Fruit fly (Drosophila melanogaster) whole organism, wandering third instar larva: Measurements from ENCODE around the gene eff.

Experiments
- Abd-B ChIP-seq: fragments of >200 bp; optimal IDR thresholded peaks from 2 replicates; lab custom pipeline; 2017; ENCODE audit warnings: missing biosample characterization, missing genetic modification characterization
- CG32264 ChIP-seq: fragments of 200-800 bp; sonication (Bioruptor generic); optimal IDR thresholded peaks from 2 replicates; lab custom pipeline; 2016; ENCODE audit warnings: missing biosample characterization, missing genetic modification characterization
- CG9705 ChIP-seq: fragments of 200-800 bp; sonication (Bioruptor generic); optimal IDR thresholded peaks from 2 replicates; lab custom pipeline; 2018; ENCODE audit warnings: missing biosample characterization, mild to moderate bottlenecking, missing genetic modification characterization
- CrebA ChIP-seq: fragments of 200-800 bp; sonication (Bioruptor generic); optimal IDR thresholded peaks from 2 replicates; lab custom pipeline; 2016; ENCODE audit warnings: missing biosample characterization, mild to moderate bottlenecking, missing genetic modification characterization, borderline replicate concordance
- Dfd ChIP-seq: fragments of >200 bp; optimal IDR thresholded peaks from 2 replicates; lab custom pipeline; 2017; ENCODE audit warnings: missing biosample characterization, missing genetic modification characterization
- Dif ChIP-seq: fragments of 200-275, 200-300 bp; sonication (Bioruptor generic); optimal IDR thresholded peaks from 2 replicates; lab custom pipeline; 2018; ENCODE audit warnings: missing biosample characterization, missing genetic modification characterization; ENCODE audit not compliant: partially characterized antibody
- GATAd ChIP-seq: sonication (Bioruptor generic); optimal IDR thresholded peaks from 2 replicates; lab custom pipeline; 2016; ENCODE audit warnings: missing biosample characterization, missing genetic modification characterization
- HLH106 ChIP-seq: fragments of 200-800 bp; optimal IDR thresholded peaks from 3 replicates; lab custom pipeline; 2019; ENCODE audit warnings: missing biosample characterization, mild to moderate bottlenecking, missing genetic modification characterization, moderate library complexity
- Hnf4 ChIP-seq: fragments of 200-800 bp; sonication (Bioruptor generic); optimal IDR thresholded peaks from 2 replicates; lab custom pipeline; 2016; ENCODE audit warnings: missing biosample characterization, mild to moderate bottlenecking, missing genetic modification characterization
- Hr78 ChIP-seq: fragments of >200 bp; optimal IDR thresholded peaks from 2 replicates; lab custom pipeline; 2017; ENCODE audit warnings: missing biosample characterization, missing genetic modification characterization
- Hr83 ChIP-seq: fragments of 200-300 bp; sonication (Bioruptor generic); optimal IDR thresholded peaks from 2 replicates; lab custom pipeline; 2016; ENCODE audit warnings: missing biosample characterization, mild to moderate bottlenecking, missing genetic modification characterization, moderate library complexity; ENCODE audit not compliant: poor library complexity, severe bottlenecking
- Jra ChIP-seq: sonication (Bioruptor generic); optimal IDR thresholded peaks from 2 replicates; lab custom pipeline; 2016; ENCODE audit warnings: missing biosample characterization, missing genetic modification characterization
- Mio ChIP-seq: sonication (Bioruptor generic); optimal IDR thresholded peaks from 2 replicates; lab custom pipeline; 2016; ENCODE audit warnings: missing biosample characterization, missing genetic modification characterization
- Myc ChIP-seq: fragments of >200 bp; optimal IDR thresholded peaks from 2 replicates; lab custom pipeline; 2017
- N ChIP-seq: fragments of >200 bp; optimal IDR thresholded peaks from 2 replicates; lab custom pipeline; 2018; ENCODE audit warnings: missing biosample characterization, missing external identifiers, missing genetic modification characterization
- OdsH ChIP-seq: fragments of 200-800 bp; sonication (Bioruptor generic); optimal IDR thresholded peaks from 2 replicates; lab custom pipeline; 2016; ENCODE audit warnings: missing biosample characterization, mild to moderate bottlenecking, missing genetic modification characterization
- Rel ChIP-seq, 2 experiments: fragments of 200-800 bp; sonication (Bioruptor generic) in 1 of 2; optimal IDR thresholded peaks; 2 replicates in 1 of 2; 3 replicates in 1 of 2; lab custom pipeline; 2016 to 2019; ENCODE audit warnings: mild to moderate bottlenecking in 2 of 2, missing biosample characterization in 2 of 2, missing genetic modification characterization in 2 of 2, moderate library complexity in 1 of 2
- Sp1 ChIP-seq: fragments of 200-800 bp; sonication (Bioruptor generic); optimal IDR thresholded peaks from 3 replicates; lab custom pipeline; 2019; ENCODE audit warnings: missing biosample characterization, mild to moderate bottlenecking, missing genetic modification characterization, moderate library complexity
- Vsx2 ChIP-seq: fragments of 200-300, 225-300 bp; sonication (Bioruptor generic); optimal IDR thresholded peaks from 2 replicates; lab custom pipeline; 2018; ENCODE audit warnings: missing biosample characterization, missing genetic modification characterization; ENCODE audit not compliant: partially characterized antibody
- br ChIP-seq: fragments of 200-800 bp; sonication (Bioruptor generic); optimal IDR thresholded peaks from 2 replicates; lab custom pipeline; 2016; ENCODE audit warnings: missing biosample characterization, missing genetic modification characterization
- brk ChIP-seq: fragments of 200-800 bp; sonication (Bioruptor generic); optimal IDR thresholded peaks from 2 replicates; lab custom pipeline; 2016; ENCODE audit warnings: missing biosample characterization, mild to moderate bottlenecking, missing genetic modification characterization
- dl ChIP-seq, 2 experiments: fragments of 175-275, 200-275 bp in 1 of 2; fragments of 200-275 bp in 1 of 2; sonication (Bioruptor generic); optimal IDR thresholded peaks; lab custom pipeline; 2018; ENCODE audit warnings: mild to moderate bottlenecking in 2 of 2, missing biosample characterization in 2 of 2, missing genetic modification characterization in 2 of 2, moderate library complexity in 2 of 2; ENCODE audit not compliant: partially characterized antibody in 2 of 2, insufficient read depth in 1 of 2
- dmrt93B ChIP-seq: fragments of 200-800 bp; sonication (Bioruptor generic); optimal IDR thresholded peaks from 2 replicates; lab custom pipeline; 2018; ENCODE audit warnings: missing biosample characterization, mild to moderate bottlenecking, missing genetic modification characterization
- dsf ChIP-seq: sonication (Bioruptor generic); optimal IDR thresholded peaks from 2 replicates; lab custom pipeline; 2016; ENCODE audit warnings: missing biosample characterization, missing genetic modification characterization, borderline replicate concordance
- ey ChIP-seq: fragments of 200-800 bp; sonication (Bioruptor generic); optimal IDR thresholded peaks from 2 replicates; lab custom pipeline; 2016; ENCODE audit warnings: missing biosample characterization, missing genetic modification characterization
- foxo ChIP-seq, 2 experiments: fragments of 200-800 bp; sonication (Bioruptor generic); optimal IDR thresholded peaks; 2 replicates in 1 of 2; 3 replicates in 1 of 2; lab custom pipeline; 2016 to 2017; ENCODE audit warnings: missing biosample characterization in 2 of 2, missing genetic modification characterization in 2 of 2
- fru ChIP-seq: fragments of 200-800 bp; sonication (Bioruptor generic); optimal IDR thresholded peaks from 3 replicates; lab custom pipeline; 2016; ENCODE audit warnings: missing biosample characterization, mild to moderate bottlenecking, missing genetic modification characterization
- h ChIP-seq: fragments of 200-800 bp; sonication (Bioruptor generic); optimal IDR thresholded peaks from 3 replicates; lab custom pipeline; 2016; ENCODE audit warnings: missing biosample characterization, mild to moderate bottlenecking, missing genetic modification characterization
- jim ChIP-seq: fragments of 175-275, 200-325 bp; sonication (Bioruptor generic); optimal IDR thresholded peaks from 2 replicates; lab custom pipeline; 2016; ENCODE audit warnings: missing biosample characterization, mild to moderate bottlenecking, missing genetic modification characterization
- lola ChIP-seq: fragments of >200 bp; optimal IDR thresholded peaks from 2 replicates; lab custom pipeline; 2017; ENCODE audit warnings: missing biosample characterization, missing genetic modification characterization
- pan ChIP-seq: fragments of >200 bp; optimal IDR thresholded peaks from 2 replicates; lab custom pipeline; 2017
- psq ChIP-seq: fragments of 200-800 bp; sonication (Bioruptor generic); optimal IDR thresholded peaks from 3 replicates; lab custom pipeline; 2017; ENCODE audit warnings: missing biosample characterization, mild to moderate bottlenecking, missing genetic modification characterization, moderate library complexity
- rgr ChIP-seq: fragments of 200-800 bp; sonication (Bioruptor generic); optimal IDR thresholded peaks from 3 replicates; lab custom pipeline; 2016; ENCODE audit warnings: missing biosample characterization, mild to moderate bottlenecking, missing genetic modification characterization
- sage ChIP-seq: fragments of 200-800 bp; sonication (Bioruptor generic); optimal IDR thresholded peaks from 2 replicates; lab custom pipeline; 2016; ENCODE audit warnings: missing biosample characterization, mild to moderate bottlenecking, missing genetic modification characterization
- sv ChIP-seq: fragments of 200-800 bp; sonication (Bioruptor generic); optimal IDR thresholded peaks from 3 replicates; lab custom pipeline; 2016; ENCODE audit warnings: missing biosample characterization, missing genetic modification characterization
- tai ChIP-seq: sonication (Bioruptor generic); optimal IDR thresholded peaks from 2 replicates; lab custom pipeline; 2016; ENCODE audit warnings: missing biosample characterization, missing genetic modification characterization
- usp ChIP-seq: fragments of >200 bp; optimal IDR thresholded peaks from 2 replicates; lab custom pipeline; 2017; ENCODE audit warnings: missing biosample characterization, missing genetic modification characterization
- woc ChIP-seq: sonication (Bioruptor generic); optimal IDR thresholded peaks from 2 replicates; lab custom pipeline; 2016; ENCODE audit warnings: missing biosample characterization, mild to moderate bottlenecking, missing genetic modification characterization

The eff gene

dm6 chr3R:14775395-14775794 is 34.3 kb upstream of the eff start (continued):
- TF ChIP-seq br (GFP tag; lab: Kevin White, UChicago), result peak; percentile 34
- TF ChIP-seq rgr (GFP tag; lab: Kevin White, UChicago), result peak; percentile 18
- no peak for TF ChIP-seq Abd-B (GFP tag; lab: Kevin White, UChicago)
- TF ChIP-seq Dif (GFP tag; lab: Kevin White, UChicago), result no peak
- no peak for TF ChIP-seq dmrt93B
- TF ChIP-seq OdsH, result peak; percentile 11
- TF ChIP-seq fru (GFP tag; lab: Kevin White, UChicago), result peak; percentile 27
- no peak for TF ChIP-seq CrebA (GFP tag; lab: Kevin White, UChicago)
- TF ChIP-seq usp, result no peak
- TF ChIP-seq dl (GFP tag; optimal IDR thresholded peaks at IDR 0.05; lab: Kevin White, UChicago; ENCODE audit: insufficient read depth in 1 of 2, partially characterized antibody in 2 of 2), result no peak
- no peak for TF ChIP-seq Hr78 (GFP tag; lab: Kevin White, UChicago)

dm6 chr3R:14766439-14767025 is 25.4 kb upstream of the eff start:
- no peak for TF ChIP-seq woc (GFP tag; lab: Kevin White, UChicago)
- TF ChIP-seq rgr (GFP tag; lab: Kevin White, UChicago), result no peak
- TF ChIP-seq Sp1, result no peak
- TF ChIP-seq CG32264, result no peak
- no peak for TF ChIP-seq GATAd (GFP tag; lab: Kevin White, UChicago)

- TF ChIP-seq CrebA (GFP tag; lab: Kevin White, UChicago), result no peak
- TF ChIP-seq Rel (GFP tag; optimal IDR thresholded peaks at IDR 0.05; lab: Kevin White, UChicago), result peak; percentile 33
- no peak for TF ChIP-seq Rel (tag; optimal IDR thresholded peaks at IDR 0.05; lab: Kevin White, UChicago)
- TF ChIP-seq br (GFP tag; lab: Kevin White, UChicago), result peak; percentile 41
- no peak for TF ChIP-seq dl (GFP tag; optimal IDR thresholded peaks at IDR 0.05; lab: Kevin White, UChicago; ENCODE audit: insufficient read depth in 1 of 2, partially characterized antibody in 2 of 2)
- no peak for TF ChIP-seq CG9705 (GFP tag; lab: Kevin White, UChicago)
- TF ChIP-seq psq, result peak; percentile 43
- TF ChIP-seq ey (GFP tag; lab: Kevin White, UChicago), result peak; percentile 64
- peak; percentile 65 for TF ChIP-seq rgr (GFP tag; lab: Kevin White, UChicago)
- TF ChIP-seq HLH106 (tag; lab: Kevin White, UChicago), result peak; percentile 56
- no peak for TF ChIP-seq sage (GFP tag; lab: Kevin White, UChicago)
- no peak for TF ChIP-seq dsf
- TF ChIP-seq woc (GFP tag; lab: Kevin White, UChicago), result peak; percentile 80
- TF ChIP-seq dmrt93B, result no peak
- TF ChIP-seq foxo (GFP tag; optimal IDR thresholded peaks at IDR 0.05; lab: Kevin White, UChicago), result peak in 1 of 2 experiments; percentile 78
- TF ChIP-seq tai, result peak; percentile 2
- peak; percentile 69 for TF ChIP-seq h (GFP tag; lab: Kevin White, UChicago)
- TF ChIP-seq lola (GFP tag; lab: Kevin White, UChicago), result no peak
- no peak for TF ChIP-seq sv (GFP tag; lab: Kevin White, UChicago)
- TF ChIP-seq Vsx2 (GFP tag; lab: Kevin White, UChicago), result no peak
- TF ChIP-seq Abd-B (GFP tag; lab: Kevin White, UChicago), result no peak
- TF ChIP-seq Dfd (GFP tag; lab: Kevin White, UChicago), result no peak
- peak; percentile 35 for TF ChIP-seq Jra (GFP tag; lab: Kevin White, UChicago)
- peak; percentile 28 for TF ChIP-seq Hnf4 (GFP tag; lab: Kevin White, UChicago)
- TF ChIP-seq N (GFP tag; lab: Kevin White, UChicago), result no peak
- TF ChIP-seq Myc (lab: Kevin White, UChicago), result no peak
- TF ChIP-seq brk (GFP tag; lab: Kevin White, UChicago), result no peak
- no peak for TF ChIP-seq jim (GFP tag; lab: Kevin White, UChicago)
- no peak for TF ChIP-seq Sp1
- no peak for TF ChIP-seq Hr83
- TF ChIP-seq Mio, result no peak
- TF ChIP-seq Dif (GFP tag; lab: Kevin White, UChicago), result no peak
- peak; percentile 49 for TF ChIP-seq CG32264
- no peak for TF ChIP-seq usp
- TF ChIP-seq OdsH, result peak; percentile 51
- TF ChIP-seq GATAd (GFP tag; lab: Kevin White, UChicago), result no peak
- no peak for TF ChIP-seq Hr78 (GFP tag; lab: Kevin White, UChicago)
- no peak for TF ChIP-seq pan (lab: Kevin White, UChicago)
- TF ChIP-seq fru (GFP tag; lab: Kevin White, UChicago), result peak; percentile 87
Measured at dm6 chr3R:14765364-14765993, 24.4 kb upstream of the eff start.
